Worm (Caenorhabditis elegans) whole organism, L4 larva: ENCODE measurements around the gene mboa-6.

Source experiments
- Y105C5A.15 ChIP-seq: fragments of 200-800 bp; sonication (Bioruptor generic); IDR thresholded peaks from 2 replicates; pipeline ENCODE4 v1.3.6; 2022; ENCODE audit warnings: missing genetic modification characterization, missing compliant biosample characterization
- ama-1 ChIP-seq: fragments of 150-350 bp; optimal IDR thresholded peaks from 2 replicates; lab custom pipeline; 2014; ENCODE audit warnings: inconsistent platforms, mixed read lengths
- ceh-62 ChIP-seq: sonication (generic microtip); optimal IDR thresholded peaks from 2 replicates; lab custom pipeline; 2017; ENCODE audit warnings: missing biosample characterization, missing genetic modification characterization
- dpl-1 ChIP-seq: fragments of 150-350 bp; optimal IDR thresholded peaks from 2 replicates; lab custom pipeline; 2014; ENCODE audit warnings: missing biosample characterization, missing genetic modification reagents, missing genetic modification characterization
- dve-1 ChIP-seq: sonication (generic microtip); optimal IDR thresholded peaks from 2 replicates; lab custom pipeline; 2017; ENCODE audit warnings: antibody characterized with exemption, mild to moderate bottlenecking, missing genetic modification characterization, missing compliant biosample characterization; ENCODE audit not compliant: insufficient read depth
- egl-27 ChIP-seq: sonication (generic microtip); optimal IDR thresholded peaks from 3 replicates; lab custom pipeline; 2017; ENCODE audit warnings: missing biosample characterization, missing genetic modification reagents, missing genetic modification characterization
- fos-1 ChIP-seq: fragments of 150-350 bp; optimal IDR thresholded peaks from 2 replicates; lab custom pipeline; 2014; ENCODE audit warnings: missing biosample characterization, missing genetic modification characterization
- lin-13 ChIP-seq: fragments of 150-350 bp; optimal IDR thresholded peaks from 2 replicates; lab custom pipeline; 2014; ENCODE audit warnings: missing biosample characterization, missing genetic modification reagents, missing genetic modification characterization
- lir-3 ChIP-seq: sonication (generic microtip); optimal IDR thresholded peaks from 2 replicates; lab custom pipeline; 2016; ENCODE audit warnings: mild to moderate bottlenecking, missing genetic modification characterization, missing compliant biosample characterization
- nhr-10 ChIP-seq: fragments of 150-350 bp; optimal IDR thresholded peaks from 2 replicates; lab custom pipeline; 2014; ENCODE audit warnings: missing biosample characterization, missing genetic modification characterization
- nhr-25 ChIP-seq: sonication (generic microtip); optimal IDR thresholded peaks from 2 replicates; lab custom pipeline; 2017; ENCODE audit warnings: missing genetic modification characterization, mild to moderate bottlenecking, missing compliant biosample characterization, antibody characterized with exemption, moderate library complexity, borderline replicate concordance; ENCODE audit not compliant: insufficient read depth
- pqm-1 ChIP-seq: sonication (generic microtip); optimal IDR thresholded peaks from 2 replicates; lab custom pipeline; 2017; ENCODE audit warnings: missing biosample characterization, missing genetic modification characterization
- sdz-12 ChIP-seq: fragments of 200-800 bp; sonication (Bioruptor generic); optimal IDR thresholded peaks from 2 replicates; lab custom pipeline; 2018; ENCODE audit warnings: mild to moderate bottlenecking, missing genetic modification characterization, missing compliant biosample characterization
- skn-1 ChIP-seq: fragments of 150-350 bp; optimal IDR thresholded peaks from 2 replicates; lab custom pipeline; 2014; ENCODE audit warnings: missing biosample characterization, missing genetic modification characterization

ce11 chrIII:1975992-1976391 lies 14.2 kb upstream of the mboa-6 start:
- TF ChIP-seq lin-13 (GFP tag; lab: Kevin White, UChicago) (no peak), ceh-62 (no peak), nhr-25 (no peak), sdz-12 (GFP tag; lab: Kevin White, UChicago) (no peak), fos-1 (tag; lab: Kevin White, UChicago) (no peak), egl-27 (tag; lab: Kevin White, UChicago) (no peak), dpl-1 (GFP tag; lab: Kevin White, UChicago) (no peak), skn-1 (tag; lab: Kevin White, UChicago) (no peak), Y105C5A.15 (GFP tag; lab: Robert Waterston, UW) (no peak), lir-3 (tag; lab: Kevin White, UChicago) (no peak), nhr-10 (tag; lab: Kevin White, UChicago) (no peak), dve-1 (tag; lab: Kevin White, UChicago) (no peak), ama-1 (lab: Kevin White, UChicago) (no peak), pqm-1 (tag; lab: Kevin White, UChicago) (no peak)
